Fruit fly (Drosophila melanogaster) whole organism, pupa: Measurements from ENCODE around the gene CG3505.

ENCODE experiments used
- CG10348 ChIP-seq: fragments of 200-800 bp; sonication (Bioruptor generic); IDR thresholded peaks from 2 replicates; pipeline ENCODE4 v1.3.6; 2022; ENCODE audit warnings: missing biosample characterization, missing genetic modification characterization
- CG12605 ChIP-seq: fragments of 200-800 bp; sonication (Bioruptor generic); IDR thresholded peaks from 2 replicates; pipeline ENCODE4 v1.3.6; 2022; ENCODE audit warnings: missing biosample characterization, missing genetic modification characterization
- CG13204 ChIP-seq: fragments of 200-800 bp; sonication (Bioruptor generic); optimal IDR thresholded peaks from 2 replicates; lab custom pipeline; 2018; ENCODE audit warnings: missing biosample characterization, mild to moderate bottlenecking, missing genetic modification characterization, moderate library complexity
- CG14655 ChIP-seq: fragments of 200-800 bp; sonication (Bioruptor generic); optimal IDR thresholded peaks from 3 replicates; lab custom pipeline; 2017; ENCODE audit warnings: mild to moderate bottlenecking, missing biosample characterization, missing genetic modification reagents, missing genetic modification characterization
- CG15710 ChIP-seq: fragments of 200-800 bp; sonication (Bioruptor generic); optimal IDR thresholded peaks from 2 replicates; lab custom pipeline; 2018; ENCODE audit warnings: missing biosample characterization, mild to moderate bottlenecking, missing genetic modification characterization, moderate library complexity
- CG17806 ChIP-seq: fragments of 200-800 bp; sonication (Bioruptor generic); optimal IDR thresholded peaks from 2 replicates; lab custom pipeline; 2018; ENCODE audit warnings: missing biosample characterization, mild to moderate bottlenecking, missing genetic modification characterization, moderate library complexity
- CG32121 ChIP-seq: fragments of 200-800 bp; sonication (Bioruptor generic); IDR thresholded peaks from 2 replicates; pipeline ENCODE4 v1.3.6; 2022; ENCODE audit warnings: missing biosample characterization, missing genetic modification characterization
- CG34367 ChIP-seq: fragments of 200-800 bp; sonication (Bioruptor generic); optimal IDR thresholded peaks from 2 replicates; lab custom pipeline; 2018; ENCODE audit warnings: missing biosample characterization, mild to moderate bottlenecking, missing genetic modification characterization
- CG4496 ChIP-seq: fragments of 200-800 bp; sonication (Bioruptor generic); IDR thresholded peaks from 3 replicates; pipeline ENCODE4 v1.3.6; 2022; ENCODE audit warnings: missing biosample characterization, missing genetic modification characterization
- CG8159 ChIP-seq: fragments of 200-800 bp; sonication (Bioruptor generic); optimal IDR thresholded peaks from 3 replicates; lab custom pipeline; 2018; ENCODE audit warnings: missing biosample characterization, mild to moderate bottlenecking, missing genetic modification characterization, moderate library complexity
- CG8301 ChIP-seq: fragments of 200-800 bp; sonication (Bioruptor generic); optimal IDR thresholded peaks from 2 replicates; lab custom pipeline; 2018; ENCODE audit warnings: missing biosample characterization, mild to moderate bottlenecking, missing genetic modification characterization
- CG9948 ChIP-seq: fragments of 200-800 bp; sonication (Bioruptor generic); optimal IDR thresholded peaks from 2 replicates; lab custom pipeline; 2018; ENCODE audit warnings: missing biosample characterization, mild to moderate bottlenecking, missing genetic modification characterization, moderate library complexity
- D1 ChIP-seq: fragments of 200-800 bp; sonication (Bioruptor generic); optimal IDR thresholded peaks from 2 replicates; lab custom pipeline; 2018; ENCODE audit warnings: missing biosample characterization, mild to moderate bottlenecking, missing genetic modification characterization, moderate library complexity
- EcR ChIP-seq: fragments of 200-800 bp; sonication (Bioruptor generic); optimal IDR thresholded peaks from 3 replicates; lab custom pipeline; 2019; ENCODE audit warnings: missing biosample characterization, missing genetic modification characterization, mild to moderate bottlenecking, moderate library complexity, missing genetic modification reagents
- Ets98B ChIP-seq: fragments of 200-800 bp; sonication (Bioruptor generic); IDR thresholded peaks from 2 replicates; pipeline ENCODE4 v1.3.6; 2022; ENCODE audit warnings: missing biosample characterization, missing genetic modification characterization
- Pif1A ChIP-seq: fragments of 200-800 bp; sonication (Bioruptor generic); optimal IDR thresholded peaks from 3 replicates; lab custom pipeline; 2016; ENCODE audit warnings: missing biosample characterization, missing genetic modification characterization
- Pif1B ChIP-seq: fragments of 200-800 bp; sonication (Bioruptor generic); optimal IDR thresholded peaks from 3 replicates; lab custom pipeline; 2016; ENCODE audit warnings: missing biosample characterization, missing genetic modification characterization
- Snoo ChIP-seq: fragments of 200-800 bp; sonication (Bioruptor generic); optimal IDR thresholded peaks from 3 replicates; lab custom pipeline; 2017; ENCODE audit warnings: missing biosample characterization, mild to moderate bottlenecking, missing genetic modification characterization, inconsistent platforms
- fd96Ca ChIP-seq: fragments of 200-800 bp; sonication (Bioruptor generic); IDR thresholded peaks from 3 replicates; pipeline ENCODE4 v1.3.6; 2022; ENCODE audit warnings: missing biosample characterization, missing genetic modification characterization
- gl ChIP-seq: fragments of 200-800 bp; sonication (Bioruptor generic); optimal IDR thresholded peaks from 2 replicates; lab custom pipeline; 2018; ENCODE audit warnings: missing biosample characterization, mild to moderate bottlenecking, missing genetic modification characterization
- rn ChIP-seq: fragments of 200-800 bp; sonication (Bioruptor generic); IDR thresholded peaks from 2 replicates; pipeline ENCODE4 v1.3.6; 2022; ENCODE audit warnings: missing biosample characterization, missing genetic modification characterization

CG3505 gene

DNA sequence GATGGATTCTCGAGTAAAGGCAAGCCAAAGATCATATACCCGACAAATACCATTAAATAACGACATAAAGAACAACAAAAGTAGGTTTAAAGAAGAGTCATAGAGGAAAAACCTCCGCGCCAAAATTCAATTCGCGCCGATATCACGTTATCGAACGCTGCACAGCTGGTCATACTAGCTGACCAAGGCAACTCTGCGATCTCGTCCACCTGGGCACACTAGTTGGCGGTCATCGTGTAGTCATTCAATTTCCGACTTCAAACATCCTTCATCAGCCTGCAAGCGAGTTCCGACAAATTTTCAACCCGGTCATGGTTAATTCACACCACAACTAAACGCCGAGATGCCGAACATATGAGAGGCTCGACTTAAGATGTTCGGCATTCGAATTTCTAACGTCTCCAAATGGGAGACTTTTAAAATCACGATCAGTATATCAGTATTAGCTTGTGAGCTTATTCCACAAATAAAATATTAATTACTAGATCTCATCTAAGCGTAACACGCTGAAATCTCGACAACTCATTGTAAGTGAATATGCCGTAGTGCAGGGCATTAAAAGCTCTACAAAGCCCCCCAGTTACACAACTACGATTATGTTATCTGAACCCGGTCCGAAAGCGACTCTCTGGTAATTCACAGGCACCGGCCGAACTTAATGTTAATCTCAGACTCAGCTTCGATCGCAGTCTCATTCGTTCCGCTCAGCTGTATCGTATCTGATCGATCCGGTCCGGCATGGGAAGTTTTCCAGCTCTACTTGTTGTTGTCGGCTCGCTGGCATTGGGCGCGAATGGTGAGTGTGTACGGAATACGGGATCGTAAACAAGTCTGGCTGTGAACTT, at the start of gene CG3505:
Gene CG3505, plus strand, starts transcription at position 688 of the 845 bp plus-strand sequence.
- TF ChIP-seq CG4496 (GFP tag; lab: Robert Waterston, UW) (peak; percentile 56; the same call in 1 of the 3 replicates), CG17806 (tag; lab: Kevin White, UChicago) (peak; percentile 24), Snoo (tag; lab: Kevin White, UChicago) (peak; percentile 27), CG10348 (GFP tag; lab: Robert Waterston, UW) (no peak), CG12605 (peak; percentile 65; the same call in 1 of the 2 replicates), Ets98B (peak; percentile 73), CG8159 (tag; lab: Kevin White, UChicago) (peak; percentile 40), CG8301 (tag; lab: Kevin White, UChicago) (peak; percentile 20), Pif1B (GFP tag; lab: Kevin White, UChicago) (peak; percentile 4), CG13204 (GFP tag; lab: Kevin White, UChicago) (no peak), Pif1A (GFP tag; lab: Kevin White, UChicago) (no peak), CG14655 (GFP tag; lab: Kevin White, UChicago) (no peak), fd96Ca (GFP tag; lab: Robert Waterston, UW) (peak; percentile 74; the same call in 2 of the 3 replicates), CG32121 (GFP tag; lab: Robert Waterston, UW) (peak; percentile 54; the same call in 1 of the 2 replicates), EcR (GFP tag; lab: Kevin White, UChicago) (no peak), D1 (tag; lab: Kevin White, UChicago) (no peak), gl (tag; lab: Kevin White, UChicago) (no peak), CG15710 (tag; lab: Kevin White, UChicago) (peak; percentile 48), CG9948 (tag; lab: Kevin White, UChicago) (no peak), CG34367 (tag; lab: Kevin White, UChicago) (peak; percentile 25), rn (GFP tag; lab: Robert Waterston, UW) (no peak)

DNA sequence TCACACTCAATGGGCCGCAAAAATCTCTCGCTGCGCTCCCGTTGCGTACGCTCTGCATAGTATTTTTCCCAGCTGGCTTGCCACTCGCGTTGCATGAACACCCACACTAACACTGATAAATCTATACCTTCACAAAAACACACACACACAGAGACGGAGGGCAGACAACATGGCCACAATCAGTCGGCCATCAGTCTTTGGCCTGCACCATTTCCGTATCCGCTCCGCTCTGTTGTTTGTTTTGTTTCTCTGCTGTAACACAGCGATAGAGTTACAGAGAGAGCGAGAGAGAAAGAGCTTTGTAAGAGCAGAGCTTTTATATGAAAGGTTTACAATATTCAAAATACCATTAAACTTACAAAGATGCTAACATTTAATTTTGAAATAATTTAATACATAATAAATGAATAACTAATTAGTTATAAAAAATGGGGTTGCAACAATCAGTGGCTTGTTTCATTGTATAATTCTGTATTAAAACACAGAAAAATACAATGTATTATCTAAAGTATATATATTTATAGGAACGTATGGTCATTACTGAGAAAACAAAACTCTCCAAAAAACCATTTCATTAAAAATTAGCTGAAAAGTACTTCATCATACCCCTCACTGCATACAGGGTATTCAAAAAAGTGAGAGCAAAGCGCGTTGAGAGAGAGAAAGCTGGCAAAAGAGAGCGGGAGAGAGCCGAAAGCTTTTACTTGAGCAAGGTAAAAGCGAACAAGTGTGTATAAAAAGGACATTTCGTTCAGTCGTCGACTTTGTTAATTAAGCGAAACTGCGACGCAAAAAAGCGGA, 48.2 kb upstream of the CG3505 start, which contains the start of gene CG14853:
Gene CG14853, plus strand, starts transcription at position 751 of the 801 bp plus-strand sequence.
- TF ChIP-seq CG12605 (peak; percentile 10; the same call in 1 of the 2 replicates), CG4496 (GFP tag; lab: Robert Waterston, UW) (peak; percentile 33), CG8301 (tag; lab: Kevin White, UChicago) (no peak), CG10348 (GFP tag; lab: Robert Waterston, UW) (0 out of 2 replicates have a peak, but pooled peaks have one; percentile 23), EcR (GFP tag; lab: Kevin White, UChicago) (no peak), Snoo (tag; lab: Kevin White, UChicago) (peak; percentile 49), CG34367 (tag; lab: Kevin White, UChicago) (peak; percentile 26), Pif1A (GFP tag; lab: Kevin White, UChicago) (peak; percentile 10), rn (GFP tag; lab: Robert Waterston, UW) (0 out of 2 replicates have a peak, but pooled peaks have one; percentile 18), Ets98B (peak; percentile 57), CG32121 (GFP tag; lab: Robert Waterston, UW) (0 out of 2 replicates have a peak, but pooled peaks have one; percentile 31), Pif1B (GFP tag; lab: Kevin White, UChicago) (no peak), CG8159 (tag; lab: Kevin White, UChicago) (peak; percentile 20), CG15710 (tag; lab: Kevin White, UChicago) (peak; percentile 56), CG17806 (tag; lab: Kevin White, UChicago) (no peak), CG14655 (GFP tag; lab: Kevin White, UChicago) (peak; percentile 39)

DNA sequence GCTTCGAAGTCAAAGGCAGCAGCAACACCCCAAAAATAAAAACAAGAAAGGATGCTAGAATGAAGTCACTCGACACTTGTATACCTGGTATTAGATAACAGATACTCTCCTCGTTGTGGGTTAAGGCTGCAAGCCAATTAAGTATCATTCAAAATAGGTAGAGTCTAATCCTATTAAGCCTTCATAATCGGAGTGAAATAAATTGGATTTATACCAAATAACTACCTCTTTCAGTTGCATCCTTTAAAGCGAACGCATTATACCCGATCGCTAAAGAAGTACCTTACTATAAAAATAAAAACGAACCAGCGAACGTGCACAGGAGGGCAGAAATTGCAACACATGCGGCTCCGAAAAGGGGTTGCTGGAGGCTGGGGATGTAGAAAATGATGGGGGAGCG, 34.7 kb upstream of the CG3505 start:
- TF ChIP-seq CG13204 (GFP tag; lab: Kevin White, UChicago) (no peak), Snoo (tag; lab: Kevin White, UChicago) (no peak), CG9948 (tag; lab: Kevin White, UChicago) (no peak), CG12605 (no peak), CG8159 (tag; lab: Kevin White, UChicago) (peak; percentile 46), CG34367 (tag; lab: Kevin White, UChicago) (peak; percentile 41), CG15710 (tag; lab: Kevin White, UChicago) (no peak), Pif1A (GFP tag; lab: Kevin White, UChicago) (no peak), rn (GFP tag; lab: Robert Waterston, UW) (no peak), CG10348 (GFP tag; lab: Robert Waterston, UW) (no peak), EcR (GFP tag; lab: Kevin White, UChicago) (peak; percentile 46), CG8301 (tag; lab: Kevin White, UChicago) (no peak), D1 (tag; lab: Kevin White, UChicago) (no peak), CG4496 (GFP tag; lab: Robert Waterston, UW) (no peak), gl (tag; lab: Kevin White, UChicago) (no peak), CG32121 (GFP tag; lab: Robert Waterston, UW) (no peak), Ets98B (no peak), CG17806 (tag; lab: Kevin White, UChicago) (no peak), fd96Ca (GFP tag; lab: Robert Waterston, UW) (no peak), Pif1B (GFP tag; lab: Kevin White, UChicago) (no peak), CG14655 (GFP tag; lab: Kevin White, UChicago) (no peak)
